Worm (Caenorhabditis elegans): Measurements from ENCODE around the gene F13H8.6.

The F13H8.6 gene

DNA sequence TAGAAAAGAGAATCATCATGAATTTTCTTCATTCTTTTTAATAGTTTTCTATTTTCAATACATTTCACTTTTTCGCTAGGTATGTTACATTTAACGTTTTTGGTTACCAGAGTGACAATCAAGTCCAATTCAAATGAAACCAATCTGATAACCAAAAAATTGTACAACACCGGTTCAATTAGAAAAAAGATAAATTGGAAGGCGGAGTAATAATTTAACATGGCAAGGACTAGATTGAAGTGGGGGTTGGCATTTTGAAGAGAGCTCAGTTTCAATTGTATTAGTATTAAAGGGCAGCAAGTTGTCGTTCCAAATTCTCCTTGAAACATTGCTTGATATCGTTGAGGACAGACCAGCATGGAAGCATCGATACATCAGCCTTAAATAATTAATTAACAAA lies 34.1 kb downstream of the F13H8.6 start (continued):
- TF ChIP-seq madf-8 (GFP tag; conservative IDR thresholded peaks at IDR 0.05), result no peak
- peak; percentile 4 for TF ChIP-seq tlf-1 (GFP tag; optimal IDR thresholded peaks at IDR 0.05)
- no peak for TF ChIP-seq lsl-1 (GFP tag; optimal IDR thresholded peaks at IDR 0.05)
- TF ChIP-seq hlh-26 (GFP tag; conservative IDR thresholded peaks at IDR 0.05), result no peak
- TF ChIP-seq ceh-40 (GFP tag; IDR thresholded peaks at IDR 0.05), result no peak
- 0 out of 2 replicates have a peak, but pooled peaks have one; percentile 24 for TF ChIP-seq nfyb-1 (GFP tag; IDR thresholded peaks at IDR 0.05)
- peak; percentile 37 for TF ChIP-seq repo-1 (tag; optimal IDR thresholded peaks at IDR 0.05)
- TF ChIP-seq ama-1 (optimal IDR thresholded peaks at IDR 0.05), result no peak
- peak in 1 of 2 experiments; percentile 74 for TF ChIP-seq ama-1 (GFP tag; optimal IDR thresholded peaks at IDR 0.05)
- TF ChIP-seq ceh-91 (GFP tag; IDR thresholded peaks at IDR 0.05), result no peak
- TF ChIP-seq F49E8.2 (tag; optimal IDR thresholded peaks at IDR 0.05; ENCODE audit: insufficient read depth), result peak; percentile 31
- no peak for TF ChIP-seq Y53F4B.3 (GFP tag; IDR thresholded peaks at IDR 0.05)
- TF ChIP-seq tbx-9 (tag; optimal IDR thresholded peaks at IDR 0.05; ENCODE audit: borderline replicate concordance), result no peak
- no peak for TF ChIP-seq ztf-22 (GFP tag; optimal IDR thresholded peaks at IDR 0.05)
- no peak for TF ChIP-seq snpc-1.1 (tag; optimal IDR thresholded peaks at IDR 0.05; ENCODE audit: insufficient read depth)
- TF ChIP-seq madf-10 (tag; optimal IDR thresholded peaks at IDR 0.05), result no peak
- TF ChIP-seq F39B2.1 (GFP tag; IDR thresholded peaks at IDR 0.05), result no peak
- TF ChIP-seq lir-1 (GFP tag; conservative IDR thresholded peaks at IDR 0.05), result no peak
- TF ChIP-seq C17E4.6 (GFP tag; IDR thresholded peaks at IDR 0.05), result no peak
- TF ChIP-seq nhr-179 (tag; optimal IDR thresholded peaks at IDR 0.05), result no peak
- no peak for TF ChIP-seq rpc-1 (optimal IDR thresholded peaks at IDR 0.05)
- TF ChIP-seq rpc-1 (tag; optimal IDR thresholded peaks at IDR 0.05), result no peak
- no peak for TF ChIP-seq cebp-1 (GFP tag; IDR thresholded peaks at IDR 0.05)
- no peak for TF ChIP-seq cebp-1 (tag; optimal IDR thresholded peaks at IDR 0.05)
- TF ChIP-seq egl-44 (GFP tag; IDR thresholded peaks at IDR 0.05), result no peak
- no peak for TF ChIP-seq F57C9.4 (tag; optimal IDR thresholded peaks at IDR 0.05)
- TF ChIP-seq nhr-27 (tag; optimal IDR thresholded peaks at IDR 0.05), result no peak
- no peak for TF ChIP-seq ZK185.1 (tag; optimal IDR thresholded peaks at IDR 0.05; ENCODE audit: poor library complexity, severe bottlenecking)
- no peak for TF ChIP-seq ceh-100 (GFP tag; IDR thresholded peaks at IDR 0.05)
- no peak for TF ChIP-seq ztf-26 (tag; optimal IDR thresholded peaks at IDR 0.05)
- 0 out of 2 replicates have a peak, but pooled peaks have one; percentile 38 for TF ChIP-seq hsf-1 (GFP tag; IDR thresholded peaks at IDR 0.05)
- no peak for TF ChIP-seq ztf-18 (tag; optimal IDR thresholded peaks at IDR 0.05)
- TF ChIP-seq attf-6 (GFP tag; IDR thresholded peaks at IDR 0.05), result peak; percentile 68; the same call in 1 of the 2 replicates
- 0 out of 2 replicates have a peak, but pooled peaks have one; percentile 59 for TF ChIP-seq madf-3 (GFP tag; IDR thresholded peaks at IDR 0.05)
- no peak for TF ChIP-seq zim-3 (tag; optimal IDR thresholded peaks at IDR 0.05)
- TF ChIP-seq sea-2 (GFP tag; IDR thresholded peaks at IDR 0.05), result no peak
- no peak for TF ChIP-seq hlh-12 (tag; optimal IDR thresholded peaks at IDR 0.05)
- TF ChIP-seq ets-4 (GFP tag; optimal IDR thresholded peaks at IDR 0.05), result no peak
- no peak for TF ChIP-seq die-1 (tag; optimal IDR thresholded peaks at IDR 0.05)
- no peak for TF ChIP-seq K12H6.12 (tag; optimal IDR thresholded peaks at IDR 0.05)
- no peak for TF ChIP-seq snpc-4 (GFP tag; optimal IDR thresholded peaks at IDR 0.05)
- TF ChIP-seq snpc-4 (tag; optimal IDR thresholded peaks at IDR 0.05), result peak in 1 of 4 experiments; percentile 36
- peak; percentile 33; the same call in 1 of the 2 replicates for TF ChIP-seq rcor-1 (GFP tag; IDR thresholded peaks at IDR 0.05)
- TF ChIP-seq bed-1 (GFP tag; IDR thresholded peaks at IDR 0.05), result no peak
- peak; percentile 44 for TF ChIP-seq snpc-1.3 (tag; optimal IDR thresholded peaks at IDR 0.05; ENCODE audit: insufficient read depth)
- no peak for TF ChIP-seq F55B11.4 (tag; optimal IDR thresholded peaks at IDR 0.05; ENCODE audit: borderline replicate concordance, insufficient read depth)
- TF ChIP-seq ceh-58 (GFP tag; IDR thresholded peaks at IDR 0.05), result no peak
- no peak for TF ChIP-seq pha-4 (tag; optimal IDR thresholded peaks at IDR 0.05)
- peak; percentile 18 for TF ChIP-seq him-1 (tag; optimal IDR thresholded peaks at IDR 0.05)
- TF ChIP-seq nfya-1 (tag; optimal IDR thresholded peaks at IDR 0.05; ENCODE audit: borderline replicate concordance, insufficient read depth), result no peak
